Worm (Caenorhabditis elegans) whole organism, late embryonic: ENCODE results near the gene knl-1.

Experiments used
- ceh-48 ChIP-seq: sonication (generic microtip); optimal IDR thresholded peaks from 2 replicates; lab custom pipeline; 2016; ENCODE audit warnings: missing genetic modification characterization, inconsistent platforms, missing compliant biosample characterization
- gmeb-2 ChIP-seq: sonication (generic microtip); optimal IDR thresholded peaks from 2 replicates; lab custom pipeline; 2016; ENCODE audit warnings: missing genetic modification characterization, inconsistent platforms, missing compliant biosample characterization
- lim-6 ChIP-seq: sonication (generic microtip); optimal IDR thresholded peaks from 2 replicates; lab custom pipeline; 2016; ENCODE audit warnings: missing genetic modification characterization, missing compliant biosample characterization
- pha-4 ChIP-seq: fragments of 150-350 bp; optimal IDR thresholded peaks from 2 replicates; lab custom pipeline; 2018; ENCODE audit warnings: missing biosample characterization, missing genetic modification reagents, missing genetic modification characterization
- ztf-16 ChIP-seq: sonication (generic microtip); optimal IDR thresholded peaks from 2 replicates; lab custom pipeline; 2017; ENCODE audit warnings: missing genetic modification characterization, missing compliant biosample characterization

DNA sequence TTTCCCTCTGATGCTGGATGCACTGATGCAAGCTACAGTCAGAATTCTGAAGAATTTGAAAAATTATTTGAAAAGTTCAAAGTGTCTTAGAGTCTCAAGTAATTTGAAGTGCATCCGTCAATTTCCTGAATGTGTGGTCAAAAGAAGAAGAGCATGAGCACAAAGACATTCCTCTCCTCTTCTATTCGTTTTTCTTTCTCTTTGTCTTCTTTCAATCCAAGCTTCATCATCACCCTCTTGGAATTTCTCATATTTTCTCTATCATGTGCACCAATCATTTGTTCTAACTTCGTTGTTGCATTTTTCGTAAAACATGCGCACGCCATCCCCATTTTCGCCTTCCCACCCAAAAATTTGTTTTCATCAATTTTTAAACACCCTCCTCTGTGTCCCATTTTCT lies 35.6 kb downstream of the knl-1 start:
- TF ChIP-seq gmeb-2 (tag; lab: Kevin White, UChicago) (no peak), ztf-16 (tag; lab: Kevin White, UChicago) (no peak), lim-6 (tag; lab: Kevin White, UChicago) (no peak), ceh-48 (no peak), pha-4 (tag; lab: Kevin White, UChicago) (no peak)
